Fruit fly (Drosophila melanogaster): ENCODE measurements around the gene mld.

The mld gene

DNA sequence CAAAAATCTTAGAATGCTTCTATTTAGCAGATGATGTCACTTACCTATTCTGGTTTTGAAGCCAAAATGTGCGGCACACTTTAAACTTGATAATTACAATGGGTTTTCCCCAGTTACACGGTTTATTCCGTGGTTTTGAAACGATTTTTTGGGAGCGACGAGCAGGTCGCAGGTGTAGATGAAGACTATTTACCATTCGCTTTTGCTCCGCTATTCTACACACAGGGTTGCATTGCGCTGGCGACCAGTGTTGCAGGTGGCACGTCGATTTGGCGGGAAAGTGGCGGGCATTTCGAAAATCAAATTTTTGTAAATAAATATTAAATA is 2.8 kb upstream of the mld start, which contains the start of gene REPTOR:
Gene REPTOR (minus strand): TSS at position 196 of the 327 bp plus-strand sequence.
- TF ChIP-seq fru (GFP tag; optimal IDR thresholded peaks at IDR 0.05): peak; percentile 7
- peak; percentile 53 for TF ChIP-seq rgr (GFP tag; optimal IDR thresholded peaks at IDR 0.05)
- TF ChIP-seq tai (GFP tag; optimal IDR thresholded peaks at IDR 0.05): no peak
- no peak for TF ChIP-seq jim (GFP tag; optimal IDR thresholded peaks at IDR 0.05)
- no peak for TF ChIP-seq Hr78 (GFP tag; optimal IDR thresholded peaks at IDR 0.05)
- TF ChIP-seq Jra (GFP tag; optimal IDR thresholded peaks at IDR 0.05): peak; percentile 58
- TF ChIP-seq pan (optimal IDR thresholded peaks at IDR 0.05): no peak
- TF ChIP-seq Hnf4 (GFP tag; optimal IDR thresholded peaks at IDR 0.05): no peak
- peak; percentile 65 for TF ChIP-seq Dif (GFP tag; optimal IDR thresholded peaks at IDR 0.05; ENCODE audit: partially characterized antibody)
- TF ChIP-seq OdsH (GFP tag; optimal IDR thresholded peaks at IDR 0.05): no peak
- TF ChIP-seq GATAd (GFP tag; optimal IDR thresholded peaks at IDR 0.05): no peak
- TF ChIP-seq psq (GFP tag; optimal IDR thresholded peaks at IDR 0.05): peak; percentile 99
- no peak for TF ChIP-seq Rel (GFP tag; optimal IDR thresholded peaks at IDR 0.05)
- TF ChIP-seq Rel (tag; optimal IDR thresholded peaks at IDR 0.05): peak; percentile 59
- peak; percentile 28 for TF ChIP-seq h (GFP tag; optimal IDR thresholded peaks at IDR 0.05)
- TF ChIP-seq Sp1 (GFP tag; optimal IDR thresholded peaks at IDR 0.05): peak; percentile 26
- no peak for TF ChIP-seq sv (GFP tag; optimal IDR thresholded peaks at IDR 0.05)
- no peak for TF ChIP-seq lola (GFP tag; optimal IDR thresholded peaks at IDR 0.05)
- no peak for TF ChIP-seq HLH106 (tag; optimal IDR thresholded peaks at IDR 0.05)
- peak in 1 of 2 experiments; percentile 43 for TF ChIP-seq foxo (GFP tag; optimal IDR thresholded peaks at IDR 0.05)
- TF ChIP-seq dmrt93B (GFP tag; optimal IDR thresholded peaks at IDR 0.05): no peak
- no peak for TF ChIP-seq N (GFP tag; optimal IDR thresholded peaks at IDR 0.05)
- TF ChIP-seq woc (GFP tag; optimal IDR thresholded peaks at IDR 0.05): no peak
- TF ChIP-seq Mio (GFP tag; optimal IDR thresholded peaks at IDR 0.05): no peak
- peak; percentile 55 for TF ChIP-seq Hr83 (GFP tag; optimal IDR thresholded peaks at IDR 0.05; ENCODE audit: poor library complexity, severe bottlenecking)
- peak; percentile 43 for TF ChIP-seq br (GFP tag; optimal IDR thresholded peaks at IDR 0.05)
- no peak for TF ChIP-seq Vsx2 (GFP tag; optimal IDR thresholded peaks at IDR 0.05; ENCODE audit: partially characterized antibody)
- no peak for TF ChIP-seq dsf (GFP tag; optimal IDR thresholded peaks at IDR 0.05; ENCODE audit: borderline replicate concordance)
- no peak for TF ChIP-seq sage (GFP tag; optimal IDR thresholded peaks at IDR 0.05)
- TF ChIP-seq CrebA (GFP tag; optimal IDR thresholded peaks at IDR 0.05; ENCODE audit: borderline replicate concordance): no peak
- TF ChIP-seq CG9705 (GFP tag; optimal IDR thresholded peaks at IDR 0.05): no peak
- no peak for TF ChIP-seq brk (GFP tag; optimal IDR thresholded peaks at IDR 0.05)

- TF ChIP-seq rgr (GFP tag; optimal IDR thresholded peaks at IDR 0.05): peak; percentile 15
- TF ChIP-seq psq (GFP tag; optimal IDR thresholded peaks at IDR 0.05): peak; percentile 99
- TF ChIP-seq pan (optimal IDR thresholded peaks at IDR 0.05): no peak
- TF ChIP-seq fru (GFP tag; optimal IDR thresholded peaks at IDR 0.05): peak; percentile 13
- TF ChIP-seq HLH106 (tag; optimal IDR thresholded peaks at IDR 0.05): no peak
- no peak for TF ChIP-seq usp (GFP tag; optimal IDR thresholded peaks at IDR 0.05)
- peak; percentile 4 for TF ChIP-seq ey (GFP tag; optimal IDR thresholded peaks at IDR 0.05)
- TF ChIP-seq Hr78 (GFP tag; optimal IDR thresholded peaks at IDR 0.05): no peak
- peak; percentile 69 for TF ChIP-seq Dif (GFP tag; optimal IDR thresholded peaks at IDR 0.05; ENCODE audit: partially characterized antibody)
- peak; percentile 15 for TF ChIP-seq brk (GFP tag; optimal IDR thresholded peaks at IDR 0.05)
- TF ChIP-seq CG32264 (GFP tag; optimal IDR thresholded peaks at IDR 0.05): no peak
- TF ChIP-seq h (GFP tag; optimal IDR thresholded peaks at IDR 0.05): peak; percentile 91
- TF ChIP-seq sv (GFP tag; optimal IDR thresholded peaks at IDR 0.05): no peak
- TF ChIP-seq CrebA (GFP tag; optimal IDR thresholded peaks at IDR 0.05; ENCODE audit: borderline replicate concordance): no peak
- TF ChIP-seq Hr83 (GFP tag; optimal IDR thresholded peaks at IDR 0.05; ENCODE audit: poor library complexity, severe bottlenecking): peak; percentile 12
- no peak for TF ChIP-seq GATAd (GFP tag; optimal IDR thresholded peaks at IDR 0.05)
- no peak for TF ChIP-seq Hnf4 (GFP tag; optimal IDR thresholded peaks at IDR 0.05)
- TF ChIP-seq Vsx2 (GFP tag; optimal IDR thresholded peaks at IDR 0.05; ENCODE audit: partially characterized antibody): peak; percentile 23
- TF ChIP-seq br (GFP tag; optimal IDR thresholded peaks at IDR 0.05): peak; percentile 25
- TF ChIP-seq dl (GFP tag; optimal IDR thresholded peaks at IDR 0.05; ENCODE audit: insufficient read depth in 1 of 2, partially characterized antibody in 2 of 2): peak; percentile 61 to 62
- TF ChIP-seq tai (GFP tag; optimal IDR thresholded peaks at IDR 0.05): no peak
- peak; percentile 27 for TF ChIP-seq Myc (optimal IDR thresholded peaks at IDR 0.05)
- peak in 1 of 2 experiments; percentile 0 for TF ChIP-seq foxo (GFP tag; optimal IDR thresholded peaks at IDR 0.05)
- TF ChIP-seq CG9705 (GFP tag; optimal IDR thresholded peaks at IDR 0.05): no peak
- no peak for TF ChIP-seq Abd-B (GFP tag; optimal IDR thresholded peaks at IDR 0.05)
- peak; percentile 42 for TF ChIP-seq Sp1 (GFP tag; optimal IDR thresholded peaks at IDR 0.05)
- TF ChIP-seq Rel (GFP tag; optimal IDR thresholded peaks at IDR 0.05): no peak
- TF ChIP-seq Rel (tag; optimal IDR thresholded peaks at IDR 0.05): peak; percentile 92
- no peak for TF ChIP-seq sage (GFP tag; optimal IDR thresholded peaks at IDR 0.05)
Measured at dm6 chr3R:24586453-24586886, 1.0 kb downstream of the mld start.
